Fruit fly (Drosophila melanogaster) whole organism, embryonic: Measurements from ENCODE around the gene CG31467.

Experiments used
- ATbp ChIP-seq: fragments of 200-800 bp; sonication (Bioruptor generic); optimal IDR thresholded peaks from 2 replicates; lab custom pipeline; 2017; ENCODE audit warnings: missing biosample characterization, mild to moderate bottlenecking, missing genetic modification characterization, missing genetic modification reagents
- Awh ChIP-seq: fragments of 200-800 bp; sonication (Bioruptor generic); IDR thresholded peaks from 2 replicates; pipeline ENCODE4, ENCODE4 v1.3.6; 2022; ENCODE audit warnings: missing biosample characterization, missing genetic modification characterization
- CG1024 ChIP-seq: fragments of 200-800 bp; sonication (Bioruptor generic); IDR thresholded peaks from 2 replicates; pipeline ENCODE4 v1.3.6; 2022; ENCODE audit warnings: missing biosample characterization, missing genetic modification characterization
- CG10274 ChIP-seq: fragments of 200-800 bp; sonication (Bioruptor generic); optimal IDR thresholded peaks from 3 replicates; lab custom pipeline; 2017; ENCODE audit warnings: missing biosample characterization, mild to moderate bottlenecking, missing genetic modification characterization
- CG10366 ChIP-seq: fragments of 200-800 bp; sonication (Bioruptor generic); IDR thresholded peaks from 2 replicates; pipeline ENCODE4 v1.3.6; 2022; ENCODE audit warnings: missing biosample characterization, missing genetic modification characterization
- CG10462 ChIP-seq: fragments of 200-800 bp; sonication (Bioruptor generic); optimal IDR thresholded peaks from 2 replicates; lab custom pipeline; 2016; ENCODE audit warnings: missing biosample characterization, missing genetic modification characterization
- CG13123 ChIP-seq: fragments of 200-800 bp; sonication (Bioruptor generic); optimal IDR thresholded peaks from 2 replicates; lab custom pipeline; 2016; ENCODE audit warnings: missing biosample characterization, missing genetic modification characterization
- CG13296 ChIP-seq: fragments of 200-800 bp; sonication (Bioruptor generic); optimal IDR thresholded peaks from 3 replicates; lab custom pipeline; 2018; ENCODE audit warnings: missing biosample characterization, mild to moderate bottlenecking, missing genetic modification characterization
- CG1602 ChIP-seq: fragments of 200-800 bp; sonication (Bioruptor generic); optimal IDR thresholded peaks from 3 replicates; lab custom pipeline; 2016; ENCODE audit warnings: missing biosample characterization, missing genetic modification characterization
- CG1603 ChIP-seq: fragments of 200-800 bp; sonication (Bioruptor generic); optimal IDR thresholded peaks from 2 replicates; lab custom pipeline; 2019; ENCODE audit warnings: missing biosample characterization, mild to moderate bottlenecking, missing genetic modification characterization, moderate library complexity
- CG17912 ChIP-seq: fragments of 200-800 bp; sonication (Bioruptor generic); optimal IDR thresholded peaks from 2 replicates; lab custom pipeline; 2018; ENCODE audit warnings: missing biosample characterization, mild to moderate bottlenecking, missing genetic modification characterization
- CG2120 ChIP-seq: fragments of 200-800 bp; sonication (Bioruptor generic); optimal IDR thresholded peaks from 3 replicates; lab custom pipeline; 2016; ENCODE audit warnings: missing biosample characterization, missing genetic modification characterization
- CG30431 ChIP-seq: fragments of 200-800 bp; sonication (Bioruptor generic); optimal IDR thresholded peaks from 2 replicates; lab custom pipeline; 2017; ENCODE audit warnings: missing biosample characterization, missing genetic modification characterization
- CG33557 ChIP-seq: fragments of 200-800 bp; sonication (Bioruptor generic); optimal IDR thresholded peaks from 2 replicates; lab custom pipeline; 2019; ENCODE audit warnings: missing biosample characterization, mild to moderate bottlenecking, missing genetic modification characterization, moderate library complexity
- CG3838 ChIP-seq: fragments of 200-800 bp; sonication (Bioruptor generic); optimal IDR thresholded peaks from 3 replicates; lab custom pipeline; 2016; ENCODE audit warnings: missing biosample characterization, missing genetic modification characterization
- CG4617 ChIP-seq: fragments of 200-800 bp; sonication (Bioruptor generic); optimal IDR thresholded peaks from 3 replicates; lab custom pipeline; 2016; ENCODE audit warnings: missing biosample characterization, missing genetic modification characterization, borderline replicate concordance
- CG5245 ChIP-seq: fragments of 200-800 bp; sonication (Bioruptor generic); optimal IDR thresholded peaks from 3 replicates; lab custom pipeline; 2016; ENCODE audit warnings: missing biosample characterization, missing genetic modification characterization
- CG6272 ChIP-seq: fragments of 200-800 bp; sonication (Bioruptor generic); IDR thresholded peaks from 2 replicates; pipeline ENCODE4 v1.3.6; 2022; ENCODE audit warnings: missing biosample characterization, missing genetic modification characterization
- CG6683 ChIP-seq: fragments of 200-800 bp; sonication (Bioruptor generic); optimal IDR thresholded peaks from 2 replicates; lab custom pipeline; 2017; ENCODE audit warnings: missing biosample characterization, mild to moderate bottlenecking, missing genetic modification characterization, missing genetic modification reagents
- CG9215 ChIP-seq: fragments of 200-800 bp; sonication (Bioruptor generic); IDR thresholded peaks from 2 replicates; pipeline ENCODE4 v1.3.6; 2022; ENCODE audit warnings: missing biosample characterization, missing genetic modification characterization
- Dip3 ChIP-seq: fragments of 200-800 bp; sonication (Bioruptor generic); optimal IDR thresholded peaks from 3 replicates; lab custom pipeline; 2016; ENCODE audit warnings: missing biosample characterization, missing genetic modification characterization
- GATAe ChIP-seq: fragments of 200-800 bp; sonication (Bioruptor generic); conservative IDR thresholded peaks from 2 replicates; pipeline ENCODE4 v1.3.6; 2022; ENCODE audit warnings: missing biosample characterization, missing genetic modification characterization
- Gsc ChIP-seq: fragments of 200-800 bp; sonication (Bioruptor generic); IDR thresholded peaks from 2 replicates; pipeline ENCODE4 v1.3.6; 2022; ENCODE audit warnings: missing biosample characterization, missing genetic modification characterization
- Hmr ChIP-seq: fragments of 200-800 bp; sonication (Bioruptor generic); optimal IDR thresholded peaks from 3 replicates; lab custom pipeline; 2017; ENCODE audit warnings: mild to moderate bottlenecking, missing biosample characterization, missing genetic modification reagents, missing genetic modification characterization
- Hr51 ChIP-seq, 2 experiments: fragments of 200-800 bp; sonication (Bioruptor generic); optimal IDR thresholded peaks; 2 replicates in 1 of 2; 3 replicates in 1 of 2; lab custom pipeline; 2016 to 2018; ENCODE audit warnings: missing biosample characterization in 2 of 2, missing genetic modification characterization in 2 of 2, mild to moderate bottlenecking in 1 of 2, moderate library complexity in 1 of 2
- NK7.1 ChIP-seq: fragments of 200-800 bp; sonication (Bioruptor generic); optimal IDR thresholded peaks from 3 replicates; lab custom pipeline; 2016; ENCODE audit warnings: missing biosample characterization, missing genetic modification characterization
- Oaz ChIP-seq: fragments of 200-800 bp; sonication (Bioruptor generic); IDR thresholded peaks from 2 replicates; pipeline ENCODE4 v1.3.6; 2022; ENCODE audit warnings: missing biosample characterization, missing genetic modification characterization
- Tbp ChIP-seq: fragments of >200 bp; optimal IDR thresholded peaks from 2 replicates; lab custom pipeline; 2018; ENCODE audit warnings: missing biosample characterization, missing genetic modification characterization
- ac ChIP-seq: fragments of 200-800 bp; sonication (Bioruptor generic); optimal IDR thresholded peaks from 3 replicates; lab custom pipeline; 2017; ENCODE audit warnings: missing biosample characterization, mild to moderate bottlenecking, missing genetic modification characterization
- amos ChIP-seq: fragments of 200-800 bp; sonication (Bioruptor generic); IDR thresholded peaks from 2 replicates; pipeline ENCODE4 v1.3.6; 2022; ENCODE audit warnings: missing biosample characterization, missing genetic modification characterization; ENCODE audit not compliant: partially characterized antibody
- aop ChIP-seq: fragments of 200-800 bp; sonication (Bioruptor generic); IDR thresholded peaks from 2 replicates; pipeline ENCODE4 v1.3.6; 2022; ENCODE audit warnings: missing biosample characterization, missing genetic modification characterization
- az2 ChIP-seq: fragments of 200-800 bp; sonication (Bioruptor generic); optimal IDR thresholded peaks from 3 replicates; lab custom pipeline; 2016; ENCODE audit warnings: missing biosample characterization, missing genetic modification characterization
- bsh ChIP-seq, 2 experiments: fragments of 200-800 bp; sonication (Bioruptor generic); optimal IDR thresholded peaks; 2 replicates each; lab custom pipeline; 2017 to 2018; ENCODE audit warnings: mild to moderate bottlenecking in 2 of 2, missing biosample characterization in 2 of 2, missing genetic modification characterization in 2 of 2, moderate library complexity in 1 of 2
- cas ChIP-seq: fragments of 200-800 bp; sonication (Bioruptor generic); IDR thresholded peaks from 2 replicates; pipeline ENCODE4 v1.3.6; 2022; ENCODE audit warnings: missing biosample characterization, missing genetic modification characterization
- disco-r ChIP-seq: fragments of 200-800 bp; sonication (Bioruptor generic); optimal IDR thresholded peaks from 2 replicates; lab custom pipeline; 2016; ENCODE audit warnings: missing biosample characterization, missing genetic modification characterization
- en ChIP-seq: fragments of 200-800 bp; sonication (Bioruptor generic); optimal IDR thresholded peaks from 2 replicates; lab custom pipeline; 2016; ENCODE audit warnings: missing biosample characterization, missing genetic modification characterization
- fd3F ChIP-seq: fragments of 200-800 bp; sonication (Bioruptor generic); optimal IDR thresholded peaks from 2 replicates; lab custom pipeline; 2018; ENCODE audit warnings: missing biosample characterization, mild to moderate bottlenecking, missing genetic modification characterization, moderate library complexity
- gcm ChIP-seq: fragments of 200-800 bp; sonication (Bioruptor generic); optimal IDR thresholded peaks from 2 replicates; lab custom pipeline; 2019; ENCODE audit warnings: missing biosample characterization, mild to moderate bottlenecking, missing genetic modification characterization, moderate library complexity
- grau ChIP-seq: fragments of 200-800 bp; optimal IDR thresholded peaks from 3 replicates; lab custom pipeline; 2019; ENCODE audit warnings: missing biosample characterization, mild to moderate bottlenecking, missing genetic modification characterization, moderate library complexity
- grn ChIP-seq: fragments of 200-800 bp; sonication (Bioruptor generic); optimal IDR thresholded peaks from 3 replicates; lab custom pipeline; 2017; ENCODE audit warnings: missing biosample characterization, missing genetic modification characterization
- her ChIP-seq: fragments of 200-800 bp; sonication (Bioruptor generic); optimal IDR thresholded peaks from 2 replicates; lab custom pipeline; 2016; ENCODE audit warnings: missing biosample characterization, missing genetic modification characterization
- insv ChIP-seq, 2 experiments: fragments of 200-800 bp; sonication (Bioruptor generic); optimal IDR thresholded peaks; 3 replicates each; lab custom pipeline; 2016 to 2018; ENCODE audit warnings: missing biosample characterization in 2 of 2, missing genetic modification characterization in 2 of 2
- ken ChIP-seq: fragments of 200-800 bp; sonication (Bioruptor generic); IDR thresholded peaks from 3 replicates; pipeline ENCODE4 v1.3.6; 2022; ENCODE audit warnings: missing biosample characterization, missing genetic modification characterization
- nmo ChIP-seq: fragments of 200-800 bp; sonication (Bioruptor generic); optimal IDR thresholded peaks from 2 replicates; lab custom pipeline; 2018; ENCODE audit warnings: missing biosample characterization, mild to moderate bottlenecking, missing genetic modification characterization, moderate library complexity
- ro ChIP-seq: fragments of 200-800 bp; sonication (Bioruptor generic); IDR thresholded peaks from 2 replicates; pipeline ENCODE4 v1.3.6; 2022; ENCODE audit warnings: missing biosample characterization, missing genetic modification characterization
- salm ChIP-seq: fragments of 200-800 bp; sonication (Bioruptor generic); optimal IDR thresholded peaks from 2 replicates; lab custom pipeline; 2018; ENCODE audit warnings: missing biosample characterization, mild to moderate bottlenecking, missing genetic modification characterization
- sd ChIP-seq: fragments of 200-800 bp; sonication (Bioruptor generic); optimal IDR thresholded peaks from 3 replicates; lab custom pipeline; 2018; ENCODE audit warnings: missing biosample characterization, mild to moderate bottlenecking, missing genetic modification characterization, moderate library complexity
- seq ChIP-seq: fragments of 200-800 bp; sonication (Bioruptor generic); IDR thresholded peaks from 2 replicates; pipeline ENCODE4 v1.3.6; 2022; ENCODE audit warnings: missing biosample characterization, missing genetic modification characterization
- sim ChIP-seq: fragments of 200-800 bp; sonication (Bioruptor generic); IDR thresholded peaks from 2 replicates; pipeline ENCODE4 v1.3.6; 2022; ENCODE audit warnings: missing biosample characterization, missing genetic modification characterization
- stwl ChIP-seq: fragments of 200-800 bp; sonication (Bioruptor generic); optimal IDR thresholded peaks from 3 replicates; lab custom pipeline; 2018; ENCODE audit warnings: missing biosample characterization, mild to moderate bottlenecking, missing genetic modification characterization, moderate library complexity
- wek ChIP-seq: fragments of 200-800 bp; sonication (Bioruptor generic); optimal IDR thresholded peaks from 3 replicates; lab custom pipeline; 2018; ENCODE audit warnings: missing biosample characterization, mild to moderate bottlenecking, missing genetic modification characterization, moderate library complexity
- zf30C ChIP-seq: fragments of 200-800 bp; sonication (Bioruptor generic); optimal IDR thresholded peaks from 3 replicates; lab custom pipeline; 2018; ENCODE audit warnings: missing biosample characterization, mild to moderate bottlenecking, missing genetic modification characterization

Gene CG31467

DNA sequence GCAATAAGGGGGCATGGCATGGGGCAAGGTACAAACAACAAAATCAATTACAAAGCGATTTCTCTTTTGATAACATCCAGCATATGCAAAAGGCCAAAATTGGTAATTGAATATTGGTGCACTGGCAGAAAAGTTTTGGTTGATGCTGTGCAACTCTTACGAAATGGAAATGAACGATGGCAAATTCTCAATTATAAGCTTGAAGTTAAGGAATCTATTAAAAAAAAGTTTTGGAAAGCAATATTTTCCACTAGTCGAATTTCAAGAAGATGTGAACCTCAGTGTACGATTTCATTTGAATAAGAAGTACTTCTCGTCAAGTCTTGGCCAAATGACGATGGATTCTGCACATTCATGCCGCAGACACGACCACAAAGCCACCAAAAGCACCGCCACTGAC, 50.7 kb downstream of the CG31467 start (continued):
- no peak for TF ChIP-seq CG9215 (GFP tag; lab: Robert Waterston, UW)
- TF ChIP-seq gcm (GFP tag; lab: Kevin White, UChicago), result no peak
- no peak for TF ChIP-seq CG1024 (GFP tag; lab: Robert Waterston, UW)
- TF ChIP-seq salm (tag; lab: Kevin White, UChicago), result no peak
- TF ChIP-seq her, result no peak
- peak; percentile 16 for TF ChIP-seq CG1603
- peak; percentile 1 for TF ChIP-seq CG1602 (GFP tag; lab: Kevin White, UChicago)
- no peak for TF ChIP-seq Awh (GFP tag; lab: Robert Waterston, UW)
- TF ChIP-seq stwl (tag; lab: Kevin White, UChicago), result no peak
- no peak for TF ChIP-seq sd (tag; lab: Kevin White, UChicago)
- TF ChIP-seq Hmr (GFP tag; lab: Kevin White, UChicago), result no peak
- no peak for TF ChIP-seq Gsc (GFP tag; lab: Robert Waterston, UW)
- no peak for TF ChIP-seq disco-r
- TF ChIP-seq Oaz (GFP tag; lab: Robert Waterston, UW), result no peak
- no peak for TF ChIP-seq insv (GFP tag; optimal IDR thresholded peaks at IDR 0.05; lab: Kevin White, UChicago)
- no peak for TF ChIP-seq CG6683
- no peak for TF ChIP-seq fd3F
- no peak for TF ChIP-seq ac (GFP tag; lab: Kevin White, UChicago)
- TF ChIP-seq CG17912, result no peak
- peak in 1 of 2 experiments; percentile 55 for TF ChIP-seq bsh (GFP tag; optimal IDR thresholded peaks at IDR 0.05; lab: Kevin White, UChicago)
- no peak for TF ChIP-seq amos (GFP tag; lab: Robert Waterston, UW)
- TF ChIP-seq CG4617 (GFP tag; lab: Kevin White, UChicago), result no peak
- no peak for TF ChIP-seq seq (GFP tag; lab: Robert Waterston, UW)
- no peak for TF ChIP-seq Tbp (GFP tag; lab: Kevin White, UChicago)
- TF ChIP-seq az2 (GFP tag; lab: Kevin White, UChicago), result peak; percentile 12
- no peak for TF ChIP-seq en
- no peak for TF ChIP-seq CG13296 (GFP tag; lab: Kevin White, UChicago)
- TF ChIP-seq ro (GFP tag; lab: Robert Waterston, UW), result no peak
- peak; percentile 24; the same call in 1 of the 2 replicates for TF ChIP-seq CG10366 (GFP tag; lab: Robert Waterston, UW)
- TF ChIP-seq grau (tag; lab: Kevin White, UChicago), result peak; percentile 34
- TF ChIP-seq ATbp (GFP tag; lab: Kevin White, UChicago), result no peak
- TF ChIP-seq cas (GFP tag; lab: Robert Waterston, UW), result no peak
- no peak for TF ChIP-seq CG33557 (GFP tag; lab: Kevin White, UChicago)
- peak; percentile 31 for TF ChIP-seq CG5245
- TF ChIP-seq Dip3 (GFP tag; lab: Kevin White, UChicago), result no peak
- peak; percentile 32 for TF ChIP-seq CG2120 (GFP tag; lab: Kevin White, UChicago)
- no peak for TF ChIP-seq ken
- TF ChIP-seq CG6272 (GFP tag; lab: Robert Waterston, UW), result no peak
- TF ChIP-seq GATAe (GFP tag; lab: Robert Waterston, UW), result no peak
- peak in 1 of 2 experiments; percentile 0 for TF ChIP-seq Hr51 (GFP tag; optimal IDR thresholded peaks at IDR 0.05; lab: Kevin White, UChicago)
- TF ChIP-seq aop (GFP tag; lab: Robert Waterston, UW), result no peak
- TF ChIP-seq sim (GFP tag; lab: Robert Waterston, UW), result no peak
- TF ChIP-seq wek, result no peak
- peak; percentile 7 for TF ChIP-seq CG30431
- no peak for TF ChIP-seq CG10274
- TF ChIP-seq nmo (GFP tag; lab: Kevin White, UChicago), result peak; percentile 32
- TF ChIP-seq CG13123 (GFP tag; lab: Kevin White, UChicago), result no peak
- TF ChIP-seq CG3838 (GFP tag; lab: Kevin White, UChicago), result no peak
- TF ChIP-seq CG10462, result no peak
- no peak for TF ChIP-seq NK7.1 (GFP tag; lab: Kevin White, UChicago)
- TF ChIP-seq grn, result no peak
- no peak for TF ChIP-seq zf30C (GFP tag; lab: Kevin White, UChicago)
